Fruit fly (Drosophila melanogaster) whole organism, pupa: Measurements from ENCODE around the gene boil.

Source experiments
- CG10348 ChIP-seq: fragments of 200-800 bp; sonication (Bioruptor generic); IDR thresholded peaks from 2 replicates; pipeline ENCODE4 v1.3.6; 2022; ENCODE audit warnings: missing biosample characterization, missing genetic modification characterization
- CG12605 ChIP-seq: fragments of 200-800 bp; sonication (Bioruptor generic); IDR thresholded peaks from 2 replicates; pipeline ENCODE4 v1.3.6; 2022; ENCODE audit warnings: missing biosample characterization, missing genetic modification characterization
- CG13204 ChIP-seq: fragments of 200-800 bp; sonication (Bioruptor generic); optimal IDR thresholded peaks from 2 replicates; lab custom pipeline; 2018; ENCODE audit warnings: missing biosample characterization, mild to moderate bottlenecking, missing genetic modification characterization, moderate library complexity
- CG14655 ChIP-seq: fragments of 200-800 bp; sonication (Bioruptor generic); optimal IDR thresholded peaks from 3 replicates; lab custom pipeline; 2017; ENCODE audit warnings: mild to moderate bottlenecking, missing biosample characterization, missing genetic modification reagents, missing genetic modification characterization
- CG15710 ChIP-seq: fragments of 200-800 bp; sonication (Bioruptor generic); optimal IDR thresholded peaks from 2 replicates; lab custom pipeline; 2018; ENCODE audit warnings: missing biosample characterization, mild to moderate bottlenecking, missing genetic modification characterization, moderate library complexity
- CG17806 ChIP-seq: fragments of 200-800 bp; sonication (Bioruptor generic); optimal IDR thresholded peaks from 2 replicates; lab custom pipeline; 2018; ENCODE audit warnings: missing biosample characterization, mild to moderate bottlenecking, missing genetic modification characterization, moderate library complexity
- CG32121 ChIP-seq: fragments of 200-800 bp; sonication (Bioruptor generic); IDR thresholded peaks from 2 replicates; pipeline ENCODE4 v1.3.6; 2022; ENCODE audit warnings: missing biosample characterization, missing genetic modification characterization
- CG34367 ChIP-seq: fragments of 200-800 bp; sonication (Bioruptor generic); optimal IDR thresholded peaks from 2 replicates; lab custom pipeline; 2018; ENCODE audit warnings: missing biosample characterization, mild to moderate bottlenecking, missing genetic modification characterization
- CG4496 ChIP-seq: fragments of 200-800 bp; sonication (Bioruptor generic); IDR thresholded peaks from 3 replicates; pipeline ENCODE4 v1.3.6; 2022; ENCODE audit warnings: missing biosample characterization, missing genetic modification characterization
- CG8159 ChIP-seq: fragments of 200-800 bp; sonication (Bioruptor generic); optimal IDR thresholded peaks from 3 replicates; lab custom pipeline; 2018; ENCODE audit warnings: missing biosample characterization, mild to moderate bottlenecking, missing genetic modification characterization, moderate library complexity
- CG8301 ChIP-seq: fragments of 200-800 bp; sonication (Bioruptor generic); optimal IDR thresholded peaks from 2 replicates; lab custom pipeline; 2018; ENCODE audit warnings: missing biosample characterization, mild to moderate bottlenecking, missing genetic modification characterization
- CG9948 ChIP-seq: fragments of 200-800 bp; sonication (Bioruptor generic); optimal IDR thresholded peaks from 2 replicates; lab custom pipeline; 2018; ENCODE audit warnings: missing biosample characterization, mild to moderate bottlenecking, missing genetic modification characterization, moderate library complexity
- D1 ChIP-seq: fragments of 200-800 bp; sonication (Bioruptor generic); optimal IDR thresholded peaks from 2 replicates; lab custom pipeline; 2018; ENCODE audit warnings: missing biosample characterization, mild to moderate bottlenecking, missing genetic modification characterization, moderate library complexity
- EcR ChIP-seq: fragments of 200-800 bp; sonication (Bioruptor generic); optimal IDR thresholded peaks from 3 replicates; lab custom pipeline; 2019; ENCODE audit warnings: missing biosample characterization, missing genetic modification characterization, mild to moderate bottlenecking, moderate library complexity, missing genetic modification reagents
- Ets98B ChIP-seq: fragments of 200-800 bp; sonication (Bioruptor generic); IDR thresholded peaks from 2 replicates; pipeline ENCODE4 v1.3.6; 2022; ENCODE audit warnings: missing biosample characterization, missing genetic modification characterization
- Pif1A ChIP-seq: fragments of 200-800 bp; sonication (Bioruptor generic); optimal IDR thresholded peaks from 3 replicates; lab custom pipeline; 2016; ENCODE audit warnings: missing biosample characterization, missing genetic modification characterization
- Pif1B ChIP-seq: fragments of 200-800 bp; sonication (Bioruptor generic); optimal IDR thresholded peaks from 3 replicates; lab custom pipeline; 2016; ENCODE audit warnings: missing biosample characterization, missing genetic modification characterization
- Snoo ChIP-seq: fragments of 200-800 bp; sonication (Bioruptor generic); optimal IDR thresholded peaks from 3 replicates; lab custom pipeline; 2017; ENCODE audit warnings: missing biosample characterization, mild to moderate bottlenecking, missing genetic modification characterization, inconsistent platforms
- fd96Ca ChIP-seq: fragments of 200-800 bp; sonication (Bioruptor generic); IDR thresholded peaks from 3 replicates; pipeline ENCODE4 v1.3.6; 2022; ENCODE audit warnings: missing biosample characterization, missing genetic modification characterization
- gl ChIP-seq: fragments of 200-800 bp; sonication (Bioruptor generic); optimal IDR thresholded peaks from 2 replicates; lab custom pipeline; 2018; ENCODE audit warnings: missing biosample characterization, mild to moderate bottlenecking, missing genetic modification characterization
- rn ChIP-seq: fragments of 200-800 bp; sonication (Bioruptor generic); IDR thresholded peaks from 2 replicates; pipeline ENCODE4 v1.3.6; 2022; ENCODE audit warnings: missing biosample characterization, missing genetic modification characterization

boil gene

DNA sequence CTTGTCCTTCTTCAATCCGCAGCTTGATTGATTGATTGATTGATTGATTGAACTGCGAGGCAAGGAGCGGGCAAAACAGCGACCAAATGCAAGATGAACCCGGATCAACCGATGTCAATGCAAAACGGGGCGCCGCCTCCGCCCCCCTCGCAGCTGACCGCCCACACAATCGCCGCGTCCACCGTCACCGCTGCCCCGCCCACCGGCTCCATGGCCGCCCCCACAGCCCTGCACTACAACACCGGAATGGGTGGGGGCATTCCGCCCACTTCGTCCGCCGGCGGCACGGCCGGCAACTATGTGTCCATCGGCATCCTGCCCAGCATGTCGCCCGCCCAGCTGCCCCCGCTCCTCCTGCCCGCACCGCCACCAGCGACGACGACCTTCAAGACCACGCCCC lies 19.1 kb downstream of the boil start:
- TF ChIP-seq fd96Ca (GFP tag; lab: Robert Waterston, UW) (no peak), CG13204 (no peak), CG10348 (GFP tag; lab: Robert Waterston, UW) (no peak), CG8159 (no peak), Snoo (tag; lab: Kevin White, UChicago) (no peak), Pif1A (GFP tag; lab: Kevin White, UChicago) (no peak), D1 (tag; lab: Kevin White, UChicago) (no peak), rn (GFP tag; lab: Robert Waterston, UW) (no peak), Pif1B (GFP tag; lab: Kevin White, UChicago) (no peak), CG4496 (GFP tag; lab: Robert Waterston, UW) (no peak), Ets98B (no peak), CG17806 (tag; lab: Kevin White, UChicago) (no peak), CG12605 (no peak), CG32121 (GFP tag; lab: Robert Waterston, UW) (no peak), EcR (GFP tag; lab: Kevin White, UChicago) (no peak)

DNA sequence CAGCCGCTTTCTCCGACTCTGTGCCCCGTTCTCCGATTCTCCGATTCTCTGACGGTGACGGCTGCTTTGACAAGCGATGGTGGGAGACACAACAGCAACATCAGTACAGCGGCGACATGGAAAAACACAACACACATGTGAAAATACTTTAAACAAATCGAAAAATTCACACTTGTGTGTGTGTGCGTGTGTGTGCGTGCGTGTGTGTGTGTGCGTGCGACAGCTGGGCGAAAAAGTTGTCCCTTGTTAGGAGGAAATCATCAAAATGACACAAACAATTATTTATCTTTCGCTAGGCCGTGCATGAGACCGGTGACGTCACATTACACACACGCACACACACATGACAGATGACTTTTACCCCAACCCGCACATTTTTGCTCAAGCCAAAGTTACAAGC lies 21.4 kb downstream of the boil start:
- no peak for TF ChIP-seq fd96Ca (GFP tag; lab: Robert Waterston, UW)
- no peak for TF ChIP-seq EcR (GFP tag; lab: Kevin White, UChicago)
- TF ChIP-seq rn (GFP tag; lab: Robert Waterston, UW) = no peak
- TF ChIP-seq CG13204 = no peak
- TF ChIP-seq CG8301 (tag; lab: Kevin White, UChicago) = no peak
- no peak for TF ChIP-seq Snoo (tag; lab: Kevin White, UChicago)
- TF ChIP-seq CG12605 = no peak
- no peak for TF ChIP-seq CG17806 (tag; lab: Kevin White, UChicago)
- TF ChIP-seq CG14655 = no peak
- no peak for TF ChIP-seq Pif1B (GFP tag; lab: Kevin White, UChicago)
- no peak for TF ChIP-seq Pif1A (GFP tag; lab: Kevin White, UChicago)
- TF ChIP-seq CG8159 = no peak
- TF ChIP-seq CG15710 (tag; lab: Kevin White, UChicago) = no peak
- no peak for TF ChIP-seq CG34367 (tag; lab: Kevin White, UChicago)
- no peak for TF ChIP-seq Ets98B
- no peak for TF ChIP-seq D1 (tag; lab: Kevin White, UChicago)

DNA sequence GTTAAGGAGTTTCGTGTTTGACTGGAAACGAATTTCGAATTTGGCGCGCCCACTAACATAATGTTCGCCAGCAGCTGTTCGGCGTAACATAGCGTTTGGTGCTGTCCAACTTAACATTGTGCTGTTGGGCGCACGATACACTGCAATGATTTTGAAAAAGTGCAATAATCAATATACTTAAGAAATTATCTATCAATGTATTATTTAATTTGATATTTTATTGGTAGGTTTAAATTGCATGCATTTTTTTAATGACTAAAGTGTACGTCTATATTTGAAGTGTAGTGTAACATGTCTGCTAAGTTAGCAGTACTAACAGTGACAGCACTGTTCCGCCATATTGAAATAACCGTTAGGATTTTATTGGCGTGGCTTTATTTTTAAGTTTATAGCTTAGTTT lies 31.1 kb downstream of the boil start, which contains the start of gene CG6927:
CG6927 (plus strand) TSS at position 328 of the 400 bp plus-strand sequence.
- TF ChIP-seq CG13204 (no peak), CG8301 (tag; lab: Kevin White, UChicago) (peak; percentile 77), D1 (tag; lab: Kevin White, UChicago) (peak; percentile 11), EcR (GFP tag; lab: Kevin White, UChicago) (no peak), CG32121 (GFP tag; lab: Robert Waterston, UW) (peak; percentile 95), CG12605 (peak; percentile 89), gl (tag; lab: Kevin White, UChicago) (peak; percentile 19), Ets98B (peak; percentile 90), Snoo (tag; lab: Kevin White, UChicago) (peak; percentile 92), CG14655 (peak; percentile 83), CG4496 (GFP tag; lab: Robert Waterston, UW) (peak; percentile 96), CG10348 (GFP tag; lab: Robert Waterston, UW) (peak; percentile 69), fd96Ca (GFP tag; lab: Robert Waterston, UW) (peak; percentile 83), CG9948 (tag; lab: Kevin White, UChicago) (peak; percentile 75), CG15710 (tag; lab: Kevin White, UChicago) (peak; percentile 81), rn (GFP tag; lab: Robert Waterston, UW) (peak; percentile 89), Pif1B (GFP tag; lab: Kevin White, UChicago) (peak; percentile 27), CG17806 (tag; lab: Kevin White, UChicago) (peak; percentile 76), CG34367 (tag; lab: Kevin White, UChicago) (peak; percentile 75), Pif1A (GFP tag; lab: Kevin White, UChicago) (peak; percentile 73), CG8159 (peak; percentile 76)
- TF ChIP-seq, all 21 proteins: peak for 19

DNA sequence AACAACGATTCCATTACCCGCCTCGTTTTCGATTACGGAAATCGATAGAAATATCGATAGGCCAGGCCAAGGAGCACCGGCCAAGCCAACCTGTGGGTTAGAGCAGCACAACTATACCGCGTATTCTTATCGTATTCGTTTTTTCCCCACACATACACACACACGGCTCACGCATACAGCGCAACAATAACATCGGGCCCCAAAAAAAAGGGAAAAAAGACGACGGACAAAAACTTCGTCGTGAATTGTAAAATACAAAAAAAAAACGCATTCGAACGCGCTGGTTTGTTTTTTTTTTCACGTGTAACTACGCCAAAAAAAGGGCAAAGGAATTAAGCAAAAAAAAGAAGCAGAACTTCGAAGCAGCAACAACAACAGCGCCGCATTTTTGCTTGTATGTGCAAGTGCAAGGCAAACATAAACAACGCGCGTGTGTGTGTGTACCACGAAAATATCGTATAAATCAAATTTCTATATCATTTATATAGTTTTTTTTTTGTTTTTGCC lies 33.5 kb downstream of the boil start, which contains the start of gene CG32772:
CG32772 (plus strand) TSS at position 177 of the 507 bp plus-strand sequence.
- TF ChIP-seq Pif1A (GFP tag; lab: Kevin White, UChicago) = peak; percentile 100
- TF ChIP-seq CG34367 (tag; lab: Kevin White, UChicago) = peak; percentile 99
- peak; percentile 97 for TF ChIP-seq rn (GFP tag; lab: Robert Waterston, UW)
- TF ChIP-seq CG15710 (tag; lab: Kevin White, UChicago) = peak; percentile 99
- peak; percentile 97 for TF ChIP-seq fd96Ca (GFP tag; lab: Robert Waterston, UW)
- TF ChIP-seq CG32121 (GFP tag; lab: Robert Waterston, UW) = peak; percentile 96
- peak; percentile 98 for TF ChIP-seq CG12605
- TF ChIP-seq D1 (tag; lab: Kevin White, UChicago) = peak; percentile 98
- peak; percentile 99 for TF ChIP-seq CG13204
- TF ChIP-seq Ets98B = peak; percentile 97
- TF ChIP-seq Snoo (tag; lab: Kevin White, UChicago) = peak; percentile 99
- peak; percentile 99 for TF ChIP-seq CG8159
- TF ChIP-seq CG8301 (tag; lab: Kevin White, UChicago) = peak; percentile 94
- TF ChIP-seq CG10348 (GFP tag; lab: Robert Waterston, UW) = peak; percentile 49; the same call in 1 of the 2 replicates
- peak; percentile 97 for TF ChIP-seq CG9948 (tag; lab: Kevin White, UChicago)
- peak; percentile 100 for TF ChIP-seq gl (tag; lab: Kevin White, UChicago)
- TF ChIP-seq EcR (GFP tag; lab: Kevin White, UChicago) = peak; percentile 89
- peak; percentile 98 for TF ChIP-seq CG4496 (GFP tag; lab: Robert Waterston, UW)
- peak; percentile 97 for TF ChIP-seq CG14655
- TF ChIP-seq CG17806 (tag; lab: Kevin White, UChicago) = peak; percentile 99
- peak; percentile 100 for TF ChIP-seq Pif1B (GFP tag; lab: Kevin White, UChicago)
- TF ChIP-seq, all 21 proteins: peak for 21
